Fruit fly (Drosophila melanogaster) Kc167 (cell line): ENCODE results near the gene mthl1.

ENCODE experiments used
- Myc ChIP-seq: fragments of >200 bp; optimal IDR thresholded peaks from 2 replicates; lab custom pipeline; 2017; ENCODE audit warnings: missing external identifiers
- Sin3A ChIP-seq: fragments of >200 bp; optimal IDR thresholded peaks from 2 replicates; lab custom pipeline; 2018; ENCODE audit warnings: missing external identifiers
- h ChIP-seq: fragments of >200 bp; optimal IDR thresholded peaks from 3 replicates; lab custom pipeline; 2018; ENCODE audit warnings: missing external identifiers
- insv ChIP-seq: fragments of >200 bp; optimal IDR thresholded peaks from 3 replicates; lab custom pipeline; 2018; ENCODE audit warnings: missing external identifiers
- psq ChIP-seq: fragments of >200 bp; optimal IDR thresholded peaks from 2 replicates; lab custom pipeline; 2017; ENCODE audit warnings: missing external identifiers
- ttk ChIP-seq: sonication (Bioruptor generic); optimal IDR thresholded peaks from 2 replicates; lab custom pipeline; 2017; ENCODE audit warnings: missing external identifiers

mthl1 gene

DNA sequence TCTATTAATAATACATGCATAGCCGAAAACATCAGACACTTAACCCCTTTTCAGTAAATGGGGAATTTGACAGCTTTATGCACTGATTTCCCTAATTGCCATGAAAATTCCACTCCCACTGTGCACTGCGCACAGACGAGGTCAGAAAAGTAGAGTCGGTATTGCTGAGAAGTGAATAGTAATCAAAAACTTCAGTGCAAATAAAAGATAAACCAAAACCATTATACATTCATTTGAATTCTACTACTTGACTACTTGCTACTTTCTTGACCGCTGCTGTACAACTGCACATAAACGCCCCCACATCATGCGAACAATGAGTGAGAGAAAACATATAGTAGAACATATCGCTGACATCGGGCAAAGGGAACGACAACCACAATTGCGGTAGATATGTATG is 50.7 kb downstream of the mthl1 start:
- TF ChIP-seq insv (lab: Kevin White, UChicago), result no peak
- no peak for TF ChIP-seq psq (lab: Kevin White, UChicago)
- TF ChIP-seq Sin3A (lab: Kevin White, UChicago), result no peak
- TF ChIP-seq h (lab: Kevin White, UChicago), result no peak
- TF ChIP-seq ttk (lab: Kevin White, UChicago), result no peak
- no peak for TF ChIP-seq Myc (lab: Kevin White, UChicago)

dm6 chrX:16692325-16692724 is 51.6 kb downstream of the mthl1 start:
- no peak for TF ChIP-seq psq (lab: Kevin White, UChicago)
- TF ChIP-seq ttk (lab: Kevin White, UChicago), result no peak
- no peak for TF ChIP-seq Sin3A (lab: Kevin White, UChicago)
- TF ChIP-seq h (lab: Kevin White, UChicago), result no peak
- no peak for TF ChIP-seq Myc (lab: Kevin White, UChicago)
- no peak for TF ChIP-seq insv (lab: Kevin White, UChicago)

DNA sequence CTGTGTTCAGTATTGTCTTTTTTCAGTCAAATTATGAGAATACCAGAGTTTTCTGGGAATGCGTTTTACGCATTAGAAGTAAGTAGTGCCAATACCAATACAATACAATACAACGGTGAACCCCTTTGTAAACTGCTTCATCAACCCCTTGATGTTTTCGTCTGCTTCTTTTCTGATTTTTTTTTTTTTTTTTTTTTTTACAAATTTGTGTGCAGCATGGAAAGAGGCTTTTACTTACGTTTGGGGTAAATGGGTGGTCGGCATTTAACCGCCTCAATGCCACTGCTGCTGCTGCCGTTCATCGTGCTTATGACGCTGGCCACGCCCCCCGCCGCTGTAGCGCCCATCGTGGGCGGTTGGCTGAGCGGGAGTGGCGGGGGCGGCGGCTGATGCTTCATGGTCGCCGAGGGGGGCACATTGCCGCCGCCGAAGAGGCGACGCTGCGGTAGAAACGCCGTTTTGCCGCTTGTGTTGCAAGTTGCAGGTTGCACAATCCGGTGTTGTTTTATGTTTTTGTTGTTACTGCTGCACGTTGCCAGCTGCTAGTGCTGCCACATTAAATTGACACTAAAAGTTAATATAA is 53.1 kb downstream of the mthl1 start:
- TF ChIP-seq Sin3A (lab: Kevin White, UChicago) (no peak), psq (lab: Kevin White, UChicago) (no peak), insv (lab: Kevin White, UChicago) (no peak), Myc (lab: Kevin White, UChicago) (no peak), h (lab: Kevin White, UChicago) (no peak), ttk (lab: Kevin White, UChicago) (no peak)

DNA sequence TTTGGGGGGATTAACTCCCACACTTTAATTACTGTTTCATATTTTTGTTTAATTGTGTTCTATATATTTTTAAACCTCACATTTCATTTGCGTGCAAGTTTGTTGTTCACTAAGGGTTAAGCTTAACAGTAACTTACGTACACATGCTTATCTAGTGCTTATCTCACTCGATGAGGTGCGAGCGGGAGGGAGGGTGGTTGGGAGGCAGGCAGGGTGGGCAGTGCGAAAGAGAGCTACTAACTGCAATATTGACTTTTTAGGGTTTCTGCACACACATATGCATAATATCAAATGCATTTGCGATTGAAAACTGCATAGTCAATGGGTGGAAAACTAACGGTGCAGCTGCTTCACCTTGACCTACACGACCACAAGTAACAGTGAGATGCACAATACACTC is 53.7 kb downstream of the mthl1 start:
- TF ChIP-seq Myc (lab: Kevin White, UChicago), result no peak
- no peak for TF ChIP-seq ttk (lab: Kevin White, UChicago)
- no peak for TF ChIP-seq insv (lab: Kevin White, UChicago)
- TF ChIP-seq h (lab: Kevin White, UChicago), result no peak
- no peak for TF ChIP-seq Sin3A (lab: Kevin White, UChicago)
- TF ChIP-seq psq (lab: Kevin White, UChicago), result no peak

- no peak for TF ChIP-seq Sin3A (lab: Kevin White, UChicago)
- TF ChIP-seq ttk (lab: Kevin White, UChicago), result no peak
- TF ChIP-seq h (lab: Kevin White, UChicago), result no peak
- TF ChIP-seq insv (lab: Kevin White, UChicago), result no peak
Observed at dm6 chrX:16694959-16695358, 54.2 kb downstream of the mthl1 start, which contains the start of gene Septin4. TSS of gene Septin4 (minus strand) at chrX:16695173.

DNA sequence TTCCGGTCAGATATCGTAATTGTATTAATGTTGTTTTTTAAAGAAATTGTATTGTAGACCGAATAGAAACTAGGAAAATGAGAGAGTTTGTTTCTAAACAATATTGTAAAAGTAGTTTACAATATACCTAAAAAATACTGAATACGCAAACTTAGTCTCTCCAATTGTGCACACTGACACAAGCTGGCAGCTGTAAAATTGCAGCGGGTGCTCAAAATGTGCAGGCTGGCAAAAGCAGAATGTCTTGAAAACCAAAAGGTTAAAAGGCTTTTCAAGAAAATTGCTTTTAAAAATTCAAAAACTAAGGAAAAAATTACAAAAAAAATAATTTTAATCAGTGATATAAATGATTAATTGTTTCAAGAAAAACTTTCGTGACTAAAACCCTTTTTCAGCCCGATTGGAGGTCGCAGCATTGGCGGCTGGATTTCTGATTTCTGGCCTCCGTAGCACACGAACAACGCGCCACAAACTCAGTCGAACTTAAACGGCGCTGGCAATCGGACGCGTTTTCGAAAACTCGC is 55.0 kb downstream of the mthl1 start, which contains the start of gene CG4678:
Gene CG4678, plus strand, starts transcription at position 474 of the 524 bp plus-strand sequence.
- TF ChIP-seq insv (lab: Kevin White, UChicago) (no peak), ttk (lab: Kevin White, UChicago) (no peak), Myc (lab: Kevin White, UChicago) (no peak), h (lab: Kevin White, UChicago) (no peak), Sin3A (lab: Kevin White, UChicago) (no peak), psq (lab: Kevin White, UChicago) (no peak)

dm6 chrX:16696614-16697519 is 56.1 kb downstream of the mthl1 start:
- TF ChIP-seq h (lab: Kevin White, UChicago) (no peak), ttk (lab: Kevin White, UChicago) (no peak), insv (lab: Kevin White, UChicago) (no peak), Sin3A (lab: Kevin White, UChicago) (no peak), psq (lab: Kevin White, UChicago) (no peak), Myc (lab: Kevin White, UChicago) (no peak)

- TF ChIP-seq ttk (lab: Kevin White, UChicago) (no peak), insv (lab: Kevin White, UChicago) (no peak), Myc (lab: Kevin White, UChicago) (no peak), h (lab: Kevin White, UChicago) (no peak), Sin3A (lab: Kevin White, UChicago) (no peak), psq (lab: Kevin White, UChicago) (no peak)
Observed at dm6 chrX:16697882-16698571, 57.3 kb downstream of the mthl1 start.
